Worm (Caenorhabditis elegans): ENCODE measurements around the gene D2062.1.
A peak's percentile ranks its signal among the peaks of the same experiment; 100 is the strongest.
"Not testable (repeated sequence)": the region's sequence is repeated elsewhere in the genome, so short reads cannot be mapped to it uniquely, and the experiment has no call there.

Gene D2062.1

ce11 chrII:2665606-2666005 is 34.3 kb downstream of the D2062.1 start, which contains the start of gene F22E5.22:
TSS of gene F22E5.22 (plus strand) at chrII:2665906.
- TF ChIP-seq nhr-90 (tag; optimal IDR thresholded peaks at IDR 0.05; ENCODE audit: poor library complexity) = no peak
- TF ChIP-seq lin-35 (GFP tag; optimal IDR thresholded peaks at IDR 0.05) = no peak
- no peak for TF ChIP-seq nhr-19 (GFP tag; conservative IDR thresholded peaks at IDR 0.05)
- no peak for TF ChIP-seq ztf-4 (tag; optimal IDR thresholded peaks at IDR 0.05)

- TF ChIP-seq vab-15 (tag; optimal IDR thresholded peaks at IDR 0.05); pag-3 (tag; optimal IDR thresholded peaks at IDR 0.05; ENCODE audit: borderline replicate concordance, insufficient read depth); nhr-47 (tag; optimal IDR thresholded peaks at IDR 0.05): not testable (repeated sequence)
Observed at ce11 chrII:2672320-2672719, 41.1 kb downstream of the D2062.1 start, which contains the start of gene sri-57. TSS of gene sri-57 (minus strand) at chrII:2672420.

- TF ChIP-seq isw-1 (GFP tag; IDR thresholded peaks at IDR 0.05); lin-14 (GFP tag; optimal IDR thresholded peaks at IDR 0.05); unc-98 (GFP tag; IDR thresholded peaks at IDR 0.05): not testable (repeated sequence)
Observed at ce11 chrII:2673534-2673933, 42.3 kb downstream of the D2062.1 start, which contains the start of the genes F22E5.20 and F22E5.1. TSS of gene F22E5.20 (minus strand) at chrII:2673634. TSS of gene F22E5.1 (plus strand) at chrII:2673775.

ce11 chrII:2677534-2678168 is 46.4 kb downstream of the D2062.1 start, which contains the start of gene F22E5.17:
TSS of gene F22E5.17 (plus strand) at chrII:2678041.
- TF ChIP-seq ztf-4 (tag; optimal IDR thresholded peaks at IDR 0.05) = no peak
- TF ChIP-seq efl-3 (GFP tag; optimal IDR thresholded peaks at IDR 0.05) = no peak
- TF ChIP-seq skn-1 (tag; optimal IDR thresholded peaks at IDR 0.05) = no peak
- peak; percentile 76 for TF ChIP-seq tlp-1 (tag; optimal IDR thresholded peaks at IDR 0.05)
- TF ChIP-seq zag-1 (tag; optimal IDR thresholded peaks at IDR 0.05) = no peak
- peak in 1 of 2 experiments; percentile 10 for TF ChIP-seq lin-35 (GFP tag; optimal IDR thresholded peaks at IDR 0.05)
- TF ChIP-seq elt-2 (tag; optimal IDR thresholded peaks at IDR 0.05) = peak; percentile 93
- no peak for TF ChIP-seq dsc-1 (tag; optimal IDR thresholded peaks at IDR 0.05)
- TF ChIP-seq pqm-1 (tag; optimal IDR thresholded peaks at IDR 0.05) = peak; percentile 69
- no peak for TF ChIP-seq lir-3 (tag; optimal IDR thresholded peaks at IDR 0.05; ENCODE audit: poor library complexity)

- TF ChIP-seq egl-13 (tag; optimal IDR thresholded peaks at IDR 0.05) (no peak), C16A3.4 (tag; optimal IDR thresholded peaks at IDR 0.05) (no peak), ztf-11 (tag; optimal IDR thresholded peaks at IDR 0.05) (no peak), skn-1 (tag; optimal IDR thresholded peaks at IDR 0.05) (no peak), zag-1 (tag; optimal IDR thresholded peaks at IDR 0.05) (no peak)
Observed at ce11 chrII:2681118-2681517, 49.8 kb downstream of the D2062.1 start, which contains the start of gene F34D6.1. TSS of gene F34D6.1 (minus strand) at chrII:2681218.
